Worm (Caenorhabditis elegans): Measurements from ENCODE around the gene C03H5.5.

ce11 chrII:341282-341681 lies 43.9 kb downstream of the C03H5.5 start:
- TF ChIP-seq rcor-1 (GFP tag; IDR thresholded peaks at IDR 0.05) (no peak), F23B12.7 (tag; optimal IDR thresholded peaks at IDR 0.05; ENCODE audit: insufficient read depth) (no peak), nfya-1 (tag; optimal IDR thresholded peaks at IDR 0.05; ENCODE audit: borderline replicate concordance, insufficient read depth) (no peak), F57A8.1 (GFP tag; optimal IDR thresholded peaks at IDR 0.05) (no peak), fkh-3 (tag; optimal IDR thresholded peaks at IDR 0.05) (no peak), dox-1 (GFP tag; IDR thresholded peaks at IDR 0.05) (no peak), T26A5.8 (tag; optimal IDR thresholded peaks at IDR 0.05) (no peak), T07F8.4 (tag; optimal IDR thresholded peaks at IDR 0.05) (no peak)

Measured in whole organism, young adult.